Worm (Caenorhabditis elegans) whole organism, early embryonic: ENCODE measurements around the gene vem-1.

ENCODE experiments used
- aly-1 ChIP-seq: sonication (generic microtip); optimal IDR thresholded peaks from 2 replicates; lab custom pipeline; 2016; ENCODE audit warnings: missing genetic modification characterization, missing compliant biosample characterization
- ama-1 ChIP-seq: fragments of 150-350 bp; optimal IDR thresholded peaks from 2 replicates; lab custom pipeline; 2014
- ceh-13 ChIP-seq: fragments of 200-800 bp; sonication (Bioruptor generic); optimal IDR thresholded peaks from 2 replicates; lab custom pipeline; 2018; ENCODE audit warnings: mild to moderate bottlenecking, missing genetic modification characterization, missing compliant biosample characterization
- flt-1 ChIP-seq: fragments of 200-800 bp; sonication (Bioruptor generic); IDR thresholded peaks from 2 replicates; pipeline ENCODE4 v1.3.6; 2022; ENCODE audit warnings: missing genetic modification characterization, missing compliant biosample characterization
- scrt-1 ChIP-seq: fragments of 200-800 bp; sonication (Bioruptor generic); IDR thresholded peaks from 2 replicates; pipeline ENCODE4 v1.3.6; 2022; ENCODE audit warnings: missing genetic modification characterization, missing compliant biosample characterization
- sea-1 ChIP-seq: fragments of 200-800 bp; sonication (Bioruptor generic); conservative IDR thresholded peaks from 2 replicates; pipeline ENCODE4 v1.3.6; 2022; ENCODE audit warnings: missing genetic modification characterization, missing compliant biosample characterization
- tra-4 ChIP-seq: sonication (generic microtip); optimal IDR thresholded peaks from 2 replicates; lab custom pipeline; 2017; ENCODE audit warnings: missing genetic modification characterization, missing compliant biosample characterization

ce11 chrX:8089266-8089909, 1.0 kb upstream of the vem-1 start:
- no peak for TF ChIP-seq ama-1
- TF ChIP-seq ceh-13 (GFP tag; lab: Kevin White, UChicago): no peak
- no peak for TF ChIP-seq aly-1 (tag; lab: Kevin White, UChicago)
- TF ChIP-seq scrt-1 (GFP tag; lab: Robert Waterston, UW): no peak
- TF ChIP-seq flt-1 (GFP tag; lab: Robert Waterston, UW): no peak
- no peak for TF ChIP-seq sea-1 (GFP tag; lab: Robert Waterston, UW)
- TF ChIP-seq tra-4 (tag; lab: Kevin White, UChicago): no peak
